Fruit fly (Drosophila melanogaster): Measurements from ENCODE around the gene Usp30.

The Usp30 gene

dm6 chrX:5895821-5896550, 16.4 kb upstream of the Usp30 start:
- TF ChIP-seq usp (GFP tag; optimal IDR thresholded peaks at IDR 0.05) (no peak), psq (optimal IDR thresholded peaks at IDR 0.05) (no peak), EcR (GFP tag; optimal IDR thresholded peaks at IDR 0.05) (no peak), pan (optimal IDR thresholded peaks at IDR 0.05) (no peak), CG8478 (optimal IDR thresholded peaks at IDR 0.05) (no peak), Dll (optimal IDR thresholded peaks at IDR 0.05) (no peak)

- no peak for TF ChIP-seq pan (optimal IDR thresholded peaks at IDR 0.05)
- TF ChIP-seq EcR (GFP tag; optimal IDR thresholded peaks at IDR 0.05), result no peak
- no peak for TF ChIP-seq usp (GFP tag; optimal IDR thresholded peaks at IDR 0.05)
- TF ChIP-seq CG8478 (optimal IDR thresholded peaks at IDR 0.05), result no peak
- TF ChIP-seq Dll (optimal IDR thresholded peaks at IDR 0.05), result no peak
- no peak for TF ChIP-seq psq (optimal IDR thresholded peaks at IDR 0.05)
Measured at dm6 chrX:5894529-5895487, 15.2 kb upstream of the Usp30 start.

- TF ChIP-seq CG8478 (optimal IDR thresholded peaks at IDR 0.05) (no peak), EcR (GFP tag; optimal IDR thresholded peaks at IDR 0.05) (no peak), psq (optimal IDR thresholded peaks at IDR 0.05) (no peak), pan (optimal IDR thresholded peaks at IDR 0.05) (no peak), Dll (optimal IDR thresholded peaks at IDR 0.05) (no peak), usp (GFP tag; optimal IDR thresholded peaks at IDR 0.05) (no peak)
Measured at dm6 chrX:5893165-5893564, 13.6 kb upstream of the Usp30 start.

- TF ChIP-seq pan (optimal IDR thresholded peaks at IDR 0.05) (no peak), Dll (optimal IDR thresholded peaks at IDR 0.05) (no peak), psq (optimal IDR thresholded peaks at IDR 0.05) (no peak), CG8478 (optimal IDR thresholded peaks at IDR 0.05) (no peak), usp (GFP tag; optimal IDR thresholded peaks at IDR 0.05) (no peak), EcR (GFP tag; optimal IDR thresholded peaks at IDR 0.05) (no peak)
Measured at dm6 chrX:5892512-5892911, 12.9 kb upstream of the Usp30 start.

dm6 chrX:5891666-5892444, 12.3 kb upstream of the Usp30 start:
- no peak for TF ChIP-seq psq (optimal IDR thresholded peaks at IDR 0.05)
- no peak for TF ChIP-seq pan (optimal IDR thresholded peaks at IDR 0.05)
- TF ChIP-seq Dll (optimal IDR thresholded peaks at IDR 0.05), result no peak
- no peak for TF ChIP-seq usp (GFP tag; optimal IDR thresholded peaks at IDR 0.05)
- no peak for TF ChIP-seq EcR (GFP tag; optimal IDR thresholded peaks at IDR 0.05)

- no peak for TF ChIP-seq Dll (optimal IDR thresholded peaks at IDR 0.05)
- no peak for TF ChIP-seq usp (GFP tag; optimal IDR thresholded peaks at IDR 0.05)
- no peak for TF ChIP-seq psq (optimal IDR thresholded peaks at IDR 0.05)
- TF ChIP-seq pan (optimal IDR thresholded peaks at IDR 0.05), result no peak
- no peak for TF ChIP-seq EcR (GFP tag; optimal IDR thresholded peaks at IDR 0.05)
Measured at dm6 chrX:5888933-5889332, 9.3 kb upstream of the Usp30 start.

- TF ChIP-seq psq (optimal IDR thresholded peaks at IDR 0.05), result no peak
- TF ChIP-seq pan (optimal IDR thresholded peaks at IDR 0.05), result no peak
- TF ChIP-seq CG8478 (optimal IDR thresholded peaks at IDR 0.05), result no peak
- no peak for TF ChIP-seq EcR (GFP tag; optimal IDR thresholded peaks at IDR 0.05)
- no peak for TF ChIP-seq usp (GFP tag; optimal IDR thresholded peaks at IDR 0.05)
- no peak for TF ChIP-seq Dll (optimal IDR thresholded peaks at IDR 0.05)
Measured at dm6 chrX:5888260-5888659, 8.7 kb upstream of the Usp30 start.

dm6 chrX:5886764-5887555, 7.4 kb upstream of the Usp30 start:
- TF ChIP-seq usp (GFP tag; optimal IDR thresholded peaks at IDR 0.05) (no peak), psq (optimal IDR thresholded peaks at IDR 0.05) (no peak), EcR (GFP tag; optimal IDR thresholded peaks at IDR 0.05) (peak; percentile 51 to 83), pan (optimal IDR thresholded peaks at IDR 0.05) (no peak)

- no peak for TF ChIP-seq usp (GFP tag; optimal IDR thresholded peaks at IDR 0.05)
- no peak for TF ChIP-seq psq (optimal IDR thresholded peaks at IDR 0.05)
- no peak for TF ChIP-seq EcR (GFP tag; optimal IDR thresholded peaks at IDR 0.05)
- no peak for TF ChIP-seq Dll (optimal IDR thresholded peaks at IDR 0.05)
- no peak for TF ChIP-seq CG8478 (optimal IDR thresholded peaks at IDR 0.05)
- TF ChIP-seq pan (optimal IDR thresholded peaks at IDR 0.05), result no peak
Measured at dm6 chrX:5885973-5886372, 6.4 kb upstream of the Usp30 start.

- TF ChIP-seq EcR (GFP tag; optimal IDR thresholded peaks at IDR 0.05), result no peak
- TF ChIP-seq Dll (optimal IDR thresholded peaks at IDR 0.05), result no peak
- TF ChIP-seq usp (GFP tag; optimal IDR thresholded peaks at IDR 0.05), result no peak
- no peak for TF ChIP-seq CG8478 (optimal IDR thresholded peaks at IDR 0.05)
- no peak for TF ChIP-seq psq (optimal IDR thresholded peaks at IDR 0.05)
- TF ChIP-seq pan (optimal IDR thresholded peaks at IDR 0.05), result no peak
Measured at dm6 chrX:5885521-5885920, 5.9 kb upstream of the Usp30 start.

- TF ChIP-seq usp (GFP tag; optimal IDR thresholded peaks at IDR 0.05) (no peak), CG8478 (optimal IDR thresholded peaks at IDR 0.05) (no peak), psq (optimal IDR thresholded peaks at IDR 0.05) (no peak), EcR (GFP tag; optimal IDR thresholded peaks at IDR 0.05) (no peak), pan (optimal IDR thresholded peaks at IDR 0.05) (no peak), Dll (optimal IDR thresholded peaks at IDR 0.05) (no peak)
Measured at dm6 chrX:5884887-5885286, 5.3 kb upstream of the Usp30 start.

All from whole organism.